Worm (Caenorhabditis elegans): Measurements from ENCODE around the gene srh-257.

DNA sequence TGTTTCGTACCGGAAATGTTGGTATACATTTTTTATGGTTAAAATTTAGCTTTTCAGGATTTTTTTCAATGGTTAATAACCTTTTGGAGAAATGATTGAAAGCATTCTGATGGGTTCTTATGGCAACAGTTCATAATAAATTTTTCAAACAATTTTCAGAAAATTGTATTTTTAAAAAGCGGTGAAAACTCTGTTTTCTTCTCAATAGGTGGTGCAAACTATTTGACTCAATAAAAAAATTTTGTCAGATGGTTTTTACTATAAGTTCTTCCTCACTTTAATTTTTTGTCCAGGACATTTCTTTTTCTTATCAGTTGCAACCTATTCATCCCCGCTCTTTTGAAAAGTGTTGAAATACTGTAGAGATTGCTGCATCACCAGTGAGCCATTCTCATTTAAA, 41.8 kb downstream of the srh-257 start, which contains the start of gene T26H5.14:
- TF ChIP-seq flt-1 (GFP tag; IDR thresholded peaks at IDR 0.05) (no peak), med-1 (GFP tag; optimal IDR thresholded peaks at IDR 0.05; ENCODE audit: insufficient read depth) (no peak), cog-1 (tag; optimal IDR thresholded peaks at IDR 0.05) (no peak), tab-1 (GFP tag; IDR thresholded peaks at IDR 0.05) (no peak), klf-2 (GFP tag; conservative IDR thresholded peaks at IDR 0.05) (no peak), ref-1 (GFP tag; conservative IDR thresholded peaks at IDR 0.05) (no peak), T22C8.4 (GFP tag; IDR thresholded peaks at IDR 0.05) (no peak)
